Worm (Caenorhabditis elegans): ENCODE results near the gene srx-3.

The srx-3 gene

ce11 chrV:9049271-9049670 is 43.9 kb downstream of the srx-3 start:
- TF ChIP-seq snpc-1.3 (tag; optimal IDR thresholded peaks at IDR 0.05; ENCODE audit: insufficient read depth) (no peak), Y56A3A.18 (GFP tag; IDR thresholded peaks at IDR 0.05) (no peak), nfya-1 (tag; optimal IDR thresholded peaks at IDR 0.05; ENCODE audit: borderline replicate concordance, insufficient read depth) (no peak), nfyb-1 (GFP tag; IDR thresholded peaks at IDR 0.05) (no peak), D2030.7 (GFP tag; IDR thresholded peaks at IDR 0.05) (no peak), F23B12.7 (tag; optimal IDR thresholded peaks at IDR 0.05; ENCODE audit: insufficient read depth) (no peak), snpc-3.4 (tag; optimal IDR thresholded peaks at IDR 0.05) (no peak), hlh-12 (tag; optimal IDR thresholded peaks at IDR 0.05) (no peak), hrde-1 (tag; optimal IDR thresholded peaks at IDR 0.05; ENCODE audit: borderline replicate concordance) (no peak), mes-4 (tag; optimal IDR thresholded peaks at IDR 0.05) (no peak), B0336.3 (GFP tag; IDR thresholded peaks at IDR 0.05) (no peak)

ce11 chrV:9051100-9051499 is 45.8 kb downstream of the srx-3 start, which contains the start of gene C25E10.7:
Gene C25E10.7, minus strand, starts transcription at chrV:9051200.
- TF ChIP-seq Y56A3A.18 (GFP tag; IDR thresholded peaks at IDR 0.05) (no peak), F57A8.1 (GFP tag; optimal IDR thresholded peaks at IDR 0.05) (no peak), madf-8 (GFP tag; conservative IDR thresholded peaks at IDR 0.05) (no peak)

ce11 chrV:9053235-9053634 is 47.9 kb downstream of the srx-3 start:
- no peak for TF ChIP-seq ztf-6 (GFP tag; IDR thresholded peaks at IDR 0.05)
- no peak for TF ChIP-seq Y53G8AR.9 (GFP tag; conservative IDR thresholded peaks at IDR 0.05)
- TF ChIP-seq lsy-27 (tag; optimal IDR thresholded peaks at IDR 0.05; ENCODE audit: borderline replicate concordance, insufficient read depth): no peak
- TF ChIP-seq madf-6 (GFP tag; IDR thresholded peaks at IDR 0.05): no peak
- no peak for TF ChIP-seq hmg-1.2 (GFP tag; IDR thresholded peaks at IDR 0.05)
- no peak for TF ChIP-seq Y95B8A.8 (GFP tag; IDR thresholded peaks at IDR 0.05)
- TF ChIP-seq ceh-27 (GFP tag; optimal IDR thresholded peaks at IDR 0.05): no peak
- no peak for TF ChIP-seq F10E7.11 (tag; optimal IDR thresholded peaks at IDR 0.05)

ce11 chrV:9053969-9054368 is 48.6 kb downstream of the srx-3 start, which contains the start of gene C25E10.8:
Gene C25E10.8, minus strand, starts transcription at chrV:9054069.
- TF ChIP-seq lin-54 (GFP tag; optimal IDR thresholded peaks at IDR 0.05) (no peak), sdz-38 (tag; optimal IDR thresholded peaks at IDR 0.05) (no peak), C17E4.6 (GFP tag; IDR thresholded peaks at IDR 0.05) (no peak), mxl-1 (tag; optimal IDR thresholded peaks at IDR 0.05) (no peak), F55B11.4 (tag; optimal IDR thresholded peaks at IDR 0.05; ENCODE audit: borderline replicate concordance, insufficient read depth) (no peak)

- TF ChIP-seq Y67H2A.10 (GFP tag; conservative IDR thresholded peaks at IDR 0.05) (no peak), ztf-28 (GFP tag; IDR thresholded peaks at IDR 0.05) (no peak), nhr-179 (tag; optimal IDR thresholded peaks at IDR 0.05) (no peak), B0035.1 (tag; optimal IDR thresholded peaks at IDR 0.05) (no peak), hsf-1 (GFP tag; IDR thresholded peaks at IDR 0.05) (no peak), gei-17 (GFP tag; optimal IDR thresholded peaks at IDR 0.05) (no peak)
Observed at ce11 chrV:9054771-9055170, 49.4 kb downstream of the srx-3 start, which contains the start of gene swm-1. Gene swm-1, minus strand, starts transcription at chrV:9054871.
